Fruit fly (Drosophila melanogaster): ENCODE results near the gene PGAP5.

PGAP5 gene

DNA sequence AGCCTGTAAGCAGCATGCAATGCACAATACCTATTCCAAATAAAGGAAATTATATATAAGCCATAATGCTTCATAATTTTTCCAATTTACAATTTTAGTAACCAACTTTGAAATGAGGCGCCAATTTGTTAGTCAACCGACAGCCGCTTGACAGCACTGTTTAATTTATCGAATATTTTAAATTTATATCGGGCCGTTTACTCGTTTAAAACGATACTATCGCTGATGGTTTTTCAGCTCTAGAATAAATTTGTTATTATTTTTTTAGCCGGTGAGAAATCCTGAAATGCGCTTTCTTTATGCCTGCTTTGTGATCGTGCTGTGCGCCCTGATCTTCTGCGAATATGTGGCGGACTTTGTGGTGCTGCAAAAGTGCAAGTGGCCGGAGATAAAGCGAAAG is at the start of gene PGAP5 (continued):
- peak; percentile 56 for TF ChIP-seq CG2116 (GFP tag; optimal IDR thresholded peaks at IDR 0.05)
- TF ChIP-seq sisA (GFP tag; IDR thresholded peaks at IDR 0.05), result no peak
- peak; percentile 91 for TF ChIP-seq BEAF-32 (GFP tag; optimal IDR thresholded peaks at IDR 0.05)
- TF ChIP-seq Max (GFP tag; optimal IDR thresholded peaks at IDR 0.05), result peak; percentile 27
- TF ChIP-seq vnd (GFP tag; IDR thresholded peaks at IDR 0.05; ENCODE audit: partially characterized antibody), result peak; percentile 87
- TF ChIP-seq CG6689 (GFP tag; IDR thresholded peaks at IDR 0.05), result no peak
- peak; percentile 98 for TF ChIP-seq unc-4 (GFP tag; IDR thresholded peaks at IDR 0.05; ENCODE audit: partially characterized antibody)
- TF ChIP-seq Dp (GFP tag; optimal IDR thresholded peaks at IDR 0.05), result peak; percentile 96
- TF ChIP-seq CG2129 (GFP tag; IDR thresholded peaks at IDR 0.05; ENCODE audit: partially characterized antibody), result peak; percentile 94
- TF ChIP-seq CG18764 (GFP tag; optimal IDR thresholded peaks at IDR 0.05), result no peak
- peak; percentile 28 for TF ChIP-seq nmo (GFP tag; optimal IDR thresholded peaks at IDR 0.05)
- TF ChIP-seq bbx (GFP tag; IDR thresholded peaks at IDR 0.05; ENCODE audit: partially characterized antibody), result peak; percentile 94
- TF ChIP-seq CG13287 (GFP tag; IDR thresholded peaks at IDR 0.05; ENCODE audit: partially characterized antibody), result peak; percentile 99
- TF ChIP-seq Rx (GFP tag; IDR thresholded peaks at IDR 0.05), result no peak
- peak; percentile 22 for TF ChIP-seq CG2712 (tag; optimal IDR thresholded peaks at IDR 0.05)
- peak in 1 of 2 experiments; percentile 54 for TF ChIP-seq Pdp1 (GFP tag; optimal IDR thresholded peaks at IDR 0.05)
- peak; percentile 24 for TF ChIP-seq CG34376 (GFP tag; optimal IDR thresholded peaks at IDR 0.05)
- peak; percentile 54 for TF ChIP-seq HmgZ (tag; optimal IDR thresholded peaks at IDR 0.05)
- TF ChIP-seq CG11560 (tag; IDR thresholded peaks at IDR 0.05), result peak; percentile 99
- peak; percentile 69 for TF ChIP-seq CG15514 (GFP tag; optimal IDR thresholded peaks at IDR 0.05)
- peak; percentile 89 for TF ChIP-seq Dref (GFP tag; IDR thresholded peaks at IDR 0.05)
- peak; percentile 5 for TF ChIP-seq NC2β (GFP tag; optimal IDR thresholded peaks at IDR 0.05)
- no peak for TF ChIP-seq dimm (GFP tag; IDR thresholded peaks at IDR 0.05)
- peak; percentile 20 for TF ChIP-seq fu2 (GFP tag; optimal IDR thresholded peaks at IDR 0.05)
- TF ChIP-seq Stat92E (GFP tag; optimal IDR thresholded peaks at IDR 0.05), result no peak
- TF ChIP-seq YL-1 (GFP tag; optimal IDR thresholded peaks at IDR 0.05), result peak; percentile 29
- peak; percentile 20 for TF ChIP-seq phol (tag; optimal IDR thresholded peaks at IDR 0.05)
- TF ChIP-seq scrt (GFP tag; optimal IDR thresholded peaks at IDR 0.05), result no peak
- TF ChIP-seq Optix (GFP tag; IDR thresholded peaks at IDR 0.05), result no peak
- TF ChIP-seq CG3995 (GFP tag; optimal IDR thresholded peaks at IDR 0.05), result peak; percentile 35
- TF ChIP-seq CG14860 (GFP tag; IDR thresholded peaks at IDR 0.05; ENCODE audit: partially characterized antibody), result peak; percentile 85
- peak; percentile 85 for TF ChIP-seq HLH4C (GFP tag; IDR thresholded peaks at IDR 0.05; ENCODE audit: partially characterized antibody)
- TF ChIP-seq chinmo (GFP tag; IDR thresholded peaks at IDR 0.05; ENCODE audit: partially characterized antibody), result peak; percentile 93
- peak; percentile 75 for TF ChIP-seq lbe (GFP tag; optimal IDR thresholded peaks at IDR 0.05)
- no peak for TF ChIP-seq CG11723 (GFP tag; optimal IDR thresholded peaks at IDR 0.05)
- TF ChIP-seq ci (GFP tag; IDR thresholded peaks at IDR 0.05), result 0 out of 3 replicates have a peak, but pooled peaks have one; percentile 17
- no peak for TF ChIP-seq Trl (optimal IDR thresholded peaks at IDR 0.05)
- no peak for TF ChIP-seq Trl (GFP tag; optimal IDR thresholded peaks at IDR 0.05)
- TF ChIP-seq Med (GFP tag), result peak; percentile 86
- 0 out of 3 replicates have a peak, but pooled peaks have one; percentile 26 for TF ChIP-seq row (GFP tag; IDR thresholded peaks at IDR 0.05)
- TF ChIP-seq CG12659 (GFP tag; optimal IDR thresholded peaks at IDR 0.05), result peak; percentile 48
- no peak for TF ChIP-seq CG15479 (GFP tag; optimal IDR thresholded peaks at IDR 0.05)
- peak; percentile 30 for TF ChIP-seq mam (GFP tag; optimal IDR thresholded peaks at IDR 0.05)
- TF ChIP-seq CG7786 (GFP tag; optimal IDR thresholded peaks at IDR 0.05), result peak; percentile 21
- peak; percentile 87 for TF ChIP-seq inv (GFP tag; IDR thresholded peaks at IDR 0.05; ENCODE audit: partially characterized antibody)
- peak; percentile 19 for TF ChIP-seq corto (GFP tag; optimal IDR thresholded peaks at IDR 0.05)
- no peak for TF ChIP-seq NfI (GFP tag; optimal IDR thresholded peaks at IDR 0.05)
- peak; percentile 98 for TF ChIP-seq CG34224 (GFP tag; IDR thresholded peaks at IDR 0.05; ENCODE audit: partially characterized antibody)
- peak; percentile 24 for TF ChIP-seq pho (GFP tag; optimal IDR thresholded peaks at IDR 0.05)
